Worm (Caenorhabditis elegans) whole organism, L1 larva: ENCODE results near the gene F49F1.7.
A peak's percentile ranks its signal among the peaks of the same experiment; 100 is the strongest.

ENCODE experiments used
- C34B4.2 ChIP-seq: sonication (generic microtip); optimal IDR thresholded peaks from 2 replicates; lab custom pipeline; 2017; ENCODE audit warnings: mild to moderate bottlenecking, missing genetic modification characterization, missing compliant biosample characterization
- F16B12.6 ChIP-seq: fragments of 150-350 bp; optimal IDR thresholded peaks from 2 replicates; lab custom pipeline; 2014; ENCODE audit warnings: missing biosample characterization, missing genetic modification characterization
- aha-1 ChIP-seq: fragments of 150-350 bp; optimal IDR thresholded peaks from 2 replicates; lab custom pipeline; 2014; ENCODE audit warnings: missing biosample characterization, missing genetic modification characterization
- alr-1 ChIP-seq: fragments of 200-800 bp; sonication (Bioruptor generic); optimal IDR thresholded peaks from 2 replicates; lab custom pipeline; 2018; ENCODE audit warnings: borderline replicate concordance, mild to moderate bottlenecking, missing genetic modification characterization, missing compliant biosample characterization
- ama-1 ChIP-seq: fragments of 150-350 bp; optimal IDR thresholded peaks from 2 replicates; lab custom pipeline; 2014
- blmp-1 ChIP-seq: fragments of 150-350 bp; optimal IDR thresholded peaks from 2 replicates; lab custom pipeline; 2014; ENCODE audit warnings: missing biosample characterization, missing genetic modification characterization
- ceh-63 ChIP-seq: fragments of 200-800 bp; sonication (Bioruptor generic); optimal IDR thresholded peaks from 2 replicates; lab custom pipeline; 2018; ENCODE audit warnings: mild to moderate bottlenecking, missing genetic modification characterization, missing compliant biosample characterization
- ceh-82 ChIP-seq, 3 experiments: fragments of 150-350 bp in 1 of 3; sonication (generic microtip) in 2 of 3; optimal IDR thresholded peaks; 2 replicates each; lab custom pipeline; 2014 to 2017; ENCODE audit warnings: missing biosample characterization in 3 of 3, missing genetic modification characterization in 3 of 3
- ceh-88 ChIP-seq: fragments of 200-800 bp; sonication (Bioruptor generic); IDR thresholded peaks from 2 replicates; pipeline ENCODE4 v1.3.6; 2022; ENCODE audit warnings: missing genetic modification characterization, missing compliant biosample characterization
- ceh-90 ChIP-seq: sonication (generic microtip); optimal IDR thresholded peaks from 2 replicates; lab custom pipeline; 2016; ENCODE audit warnings: missing genetic modification characterization, missing compliant biosample characterization
- egl-27 ChIP-seq, 2 experiments: fragments of 150-350 bp in 1 of 2; sonication (generic microtip); optimal IDR thresholded peaks; 3 replicates each; lab custom pipeline; 2017 to 2018; ENCODE audit warnings: missing biosample characterization in 2 of 2, missing genetic modification characterization in 2 of 2, missing genetic modification reagents in 2 of 2
- elt-2 ChIP-seq: sonication (generic microtip); optimal IDR thresholded peaks from 2 replicates; lab custom pipeline; 2016; ENCODE audit warnings: missing genetic modification characterization, mild to moderate bottlenecking, inconsistent platforms, missing compliant biosample characterization, missing genetic modification reagents
- elt-3 ChIP-seq, 6 experiments: fragments of 150-350 bp in 1 of 6; sonication (generic microtip); optimal IDR thresholded peaks; 2 replicates each; lab custom pipeline; 2017 to 2018; ENCODE audit warnings: missing biosample characterization in 6 of 6, missing genetic modification characterization in 6 of 6, inconsistent platforms in 1 of 6
- ets-5 ChIP-seq: fragments of 200-800 bp; sonication (Bioruptor generic); IDR thresholded peaks from 2 replicates; pipeline ENCODE4 v1.3.6; 2022; ENCODE audit warnings: missing genetic modification characterization, missing compliant biosample characterization
- fkh-10 ChIP-seq: sonication (generic microtip); optimal IDR thresholded peaks from 2 replicates; lab custom pipeline; 2017; ENCODE audit warnings: missing biosample characterization, missing genetic modification reagents, missing genetic modification characterization
- fkh-4 ChIP-seq: sonication (generic microtip); optimal IDR thresholded peaks from 2 replicates; lab custom pipeline; 2016; ENCODE audit warnings: missing compliant biosample characterization, missing genetic modification characterization, borderline replicate concordance
- hlh-17 ChIP-seq: fragments of 200-800 bp; sonication (Bioruptor generic); optimal IDR thresholded peaks from 2 replicates; lab custom pipeline; 2018; ENCODE audit warnings: missing genetic modification characterization, mild to moderate bottlenecking, missing compliant biosample characterization, moderate library complexity, borderline replicate concordance
- isw-1 ChIP-seq: fragments of 200-800 bp; sonication (Bioruptor generic); IDR thresholded peaks from 2 replicates; pipeline ENCODE4 v1.3.6; 2022; ENCODE audit warnings: missing genetic modification characterization, missing compliant biosample characterization
- jun-1 ChIP-seq: fragments of 150-350 bp; optimal IDR thresholded peaks from 2 replicates; lab custom pipeline; 2014; ENCODE audit warnings: missing biosample characterization, missing genetic modification reagents, missing genetic modification characterization
- lin-14 ChIP-seq: fragments of 200-800 bp; sonication (Bioruptor generic); optimal IDR thresholded peaks from 2 replicates; lab custom pipeline; 2018; ENCODE audit warnings: mild to moderate bottlenecking, missing genetic modification characterization, moderate library complexity, missing compliant biosample characterization
- lin-15B ChIP-seq: fragments of 150-350 bp; sonication (generic microtip); optimal IDR thresholded peaks from 3 replicates; lab custom pipeline; 2014; ENCODE audit warnings: missing biosample characterization, missing genetic modification characterization
- lin-35 ChIP-seq, 2 experiments: fragments of 150-350 bp; optimal IDR thresholded peaks; 2 replicates each; lab custom pipeline; 2014; ENCODE audit warnings: missing biosample characterization in 2 of 2, missing genetic modification characterization in 2 of 2, missing genetic modification reagents in 2 of 2
- lsy-2 ChIP-seq, 2 experiments: fragments of 150-350 bp; optimal IDR thresholded peaks; 2 replicates each; lab custom pipeline; 2014; ENCODE audit warnings: missing biosample characterization in 2 of 2, missing genetic modification characterization in 2 of 2
- mab-9 ChIP-seq: fragments of 200-800 bp; sonication (Bioruptor generic); IDR thresholded peaks from 2 replicates; pipeline ENCODE4 v1.3.6; 2022; ENCODE audit warnings: missing genetic modification reagents, missing genetic modification characterization, missing compliant biosample characterization
- mef-2 ChIP-seq: fragments of 150-350 bp; optimal IDR thresholded peaks from 2 replicates; lab custom pipeline; 2014; ENCODE audit warnings: missing biosample characterization, missing genetic modification characterization
- mep-1 ChIP-seq: fragments of 150-350 bp; optimal IDR thresholded peaks from 2 replicates; lab custom pipeline; 2014; ENCODE audit warnings: missing biosample characterization, missing genetic modification characterization
- nhr-11 ChIP-seq: fragments of 150-350 bp; optimal IDR thresholded peaks from 2 replicates; lab custom pipeline; 2014; ENCODE audit warnings: missing biosample characterization, missing genetic modification characterization
- nhr-47 ChIP-seq: sonication (generic microtip); optimal IDR thresholded peaks from 2 replicates; lab custom pipeline; 2016; ENCODE audit warnings: mild to moderate bottlenecking, missing genetic modification characterization, moderate library complexity, missing compliant biosample characterization
- nhr-71 ChIP-seq: sonication (generic microtip); optimal IDR thresholded peaks from 2 replicates; lab custom pipeline; 2016; ENCODE audit warnings: mild to moderate bottlenecking, missing genetic modification characterization, moderate library complexity, missing compliant biosample characterization
- pag-3 ChIP-seq: sonication (generic microtip); optimal IDR thresholded peaks from 2 replicates; lab custom pipeline; 2017; ENCODE audit warnings: missing genetic modification characterization, mild to moderate bottlenecking, missing compliant biosample characterization, antibody characterized with exemption, borderline replicate concordance; ENCODE audit not compliant: insufficient read depth
- pqm-1 ChIP-seq: sonication (generic microtip); optimal IDR thresholded peaks from 3 replicates; lab custom pipeline; 2017; ENCODE audit warnings: missing biosample characterization, missing genetic modification characterization
- skn-1 ChIP-seq: fragments of 150-350 bp; optimal IDR thresholded peaks from 2 replicates; lab custom pipeline; 2014; ENCODE audit warnings: missing biosample characterization, missing genetic modification characterization
- snpc-4 ChIP-seq: fragments of 150-350 bp; optimal IDR thresholded peaks from 2 replicates; lab custom pipeline; 2014; ENCODE audit warnings: missing biosample characterization, missing genetic modification characterization
- snu-23 ChIP-seq: sonication (generic microtip); optimal IDR thresholded peaks from 2 replicates; lab custom pipeline; 2016; ENCODE audit warnings: missing genetic modification characterization, missing compliant biosample characterization
- sup-37 ChIP-seq: fragments of 200-800 bp; sonication (Bioruptor generic); optimal IDR thresholded peaks from 2 replicates; lab custom pipeline; 2018; ENCODE audit warnings: mild to moderate bottlenecking, missing genetic modification characterization, missing compliant biosample characterization
- swsn-7 ChIP-seq: sonication (generic microtip); optimal IDR thresholded peaks from 2 replicates; lab custom pipeline; 2016; ENCODE audit warnings: missing genetic modification characterization, missing compliant biosample characterization
- unc-130 ChIP-seq: fragments of 150-350 bp; optimal IDR thresholded peaks from 2 replicates; lab custom pipeline; 2017; ENCODE audit warnings: missing biosample characterization, missing genetic modification characterization, inconsistent platforms
- unc-62 ChIP-seq: fragments of 150-350 bp; optimal IDR thresholded peaks from 2 replicates; lab custom pipeline; 2014; ENCODE audit warnings: missing biosample characterization, missing genetic modification reagents, missing genetic modification characterization
- unc-98 ChIP-seq: fragments of 200-800 bp; sonication (Bioruptor generic); IDR thresholded peaks from 2 replicates; pipeline ENCODE4 v1.3.6; 2022; ENCODE audit warnings: missing genetic modification characterization, missing compliant biosample characterization
- xbp-1 ChIP-seq: sonication (generic microtip); optimal IDR thresholded peaks from 2 replicates; lab custom pipeline; 2016; ENCODE audit warnings: missing genetic modification characterization, missing compliant biosample characterization
- zag-1 ChIP-seq: fragments of 150-350 bp; optimal IDR thresholded peaks from 2 replicates; lab custom pipeline; 2014; ENCODE audit warnings: missing biosample characterization, missing genetic modification characterization
- zip-4 ChIP-seq: fragments of 200-800 bp; sonication (Bioruptor generic); optimal IDR thresholded peaks from 2 replicates; lab custom pipeline; 2018; ENCODE audit warnings: mild to moderate bottlenecking, missing genetic modification characterization, moderate library complexity, missing compliant biosample characterization
- ztf-11 ChIP-seq, 2 experiments: sonication (generic microtip); optimal IDR thresholded peaks; 2 replicates each; lab custom pipeline; 2016 to 2017; ENCODE audit warnings: missing genetic modification characterization in 2 of 2, missing biosample characterization in 1 of 2, missing compliant biosample characterization in 1 of 2
- ztf-4 ChIP-seq: fragments of 150-350 bp; optimal IDR thresholded peaks from 2 replicates; lab custom pipeline; 2014; ENCODE audit warnings: missing biosample characterization, missing genetic modification characterization

F49F1.7 gene

DNA sequence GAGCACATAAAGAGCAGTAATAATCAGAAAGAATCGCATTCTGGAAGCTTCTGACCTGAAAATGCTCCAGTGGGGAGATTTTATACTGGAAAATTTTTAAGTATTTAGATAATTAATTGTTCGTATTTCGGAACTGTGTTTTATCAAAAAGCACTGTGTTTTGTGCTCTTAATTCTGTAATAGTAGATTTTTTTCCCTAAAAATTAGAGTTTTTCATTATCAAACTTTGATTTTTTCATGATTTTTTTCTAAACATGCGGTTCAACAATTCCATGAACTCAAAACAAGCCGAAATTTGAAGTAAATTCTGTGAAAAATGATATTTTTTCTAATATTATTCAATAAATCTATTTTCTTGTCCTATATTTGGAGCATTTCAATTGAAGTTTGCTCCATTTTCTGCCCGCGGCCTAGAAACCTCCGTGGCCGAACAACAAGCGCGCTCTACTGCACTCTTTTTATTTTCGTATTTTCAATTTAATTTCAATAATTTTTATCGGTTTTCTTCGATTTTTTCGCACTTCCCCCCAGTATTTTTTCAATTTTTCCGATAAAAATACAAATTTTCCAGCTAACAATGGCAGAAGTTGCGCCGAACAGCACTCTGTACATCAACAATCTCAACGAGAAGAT, 46.1 kb upstream of the F49F1.7 start, which contains the start of the genes K08D10.13 and rnp-2 (continued):
- TF ChIP-seq ztf-11 (tag; optimal IDR thresholded peaks at IDR 0.05; lab: Kevin White, UChicago) = peak in 1 of 2 experiments; percentile 59
- TF ChIP-seq zag-1 = no peak
- TF ChIP-seq isw-1 (GFP tag; lab: Robert Waterston, UW) = peak; percentile 29
- peak; percentile 73 for TF ChIP-seq lin-15B (tag; lab: Kevin White, UChicago)
- peak; percentile 69 for TF ChIP-seq nhr-71 (tag; lab: Kevin White, UChicago)
- peak; percentile 52 for TF ChIP-seq F16B12.6
- TF ChIP-seq lsy-2 (tag; optimal IDR thresholded peaks at IDR 0.05; lab: Kevin White, UChicago) = peak; percentile 76 to 79
- peak; percentile 60 for TF ChIP-seq lin-14
- peak; percentile 21 for TF ChIP-seq fkh-4 (tag; lab: Kevin White, UChicago)
- TF ChIP-seq snu-23 (GFP tag; lab: Kevin White, UChicago) = no peak
- peak; percentile 1 for TF ChIP-seq fkh-10
- TF ChIP-seq ceh-90 (tag; lab: Kevin White, UChicago) = peak; percentile 79
- TF ChIP-seq elt-3 (tag; optimal IDR thresholded peaks at IDR 0.05; lab: Kevin White, UChicago) = no peak
- TF ChIP-seq snpc-4 (tag; lab: Kevin White, UChicago) = peak; percentile 28

DNA sequence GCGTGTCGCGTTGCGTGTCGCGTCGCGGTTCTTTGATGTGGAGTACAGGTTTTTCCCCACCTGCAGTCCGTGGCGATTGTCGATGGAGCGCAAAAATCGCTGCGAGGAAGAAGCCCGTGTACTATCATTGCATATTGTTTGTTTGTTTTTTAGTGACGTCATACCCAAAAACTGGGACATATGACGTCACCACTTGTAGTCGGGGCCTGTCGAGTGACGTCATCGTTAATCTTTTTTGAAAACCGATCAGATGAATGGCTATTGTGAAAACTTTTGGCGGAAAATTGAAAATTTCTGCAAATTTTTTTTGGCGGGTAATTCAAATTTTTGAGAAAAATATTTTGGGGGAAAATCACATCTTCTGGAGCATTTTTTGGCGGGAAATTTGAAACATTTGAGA, 41.7 kb upstream of the F49F1.7 start:
- no peak for TF ChIP-seq elt-2
- TF ChIP-seq hlh-17 (GFP tag; lab: Kevin White, UChicago) = no peak

DNA sequence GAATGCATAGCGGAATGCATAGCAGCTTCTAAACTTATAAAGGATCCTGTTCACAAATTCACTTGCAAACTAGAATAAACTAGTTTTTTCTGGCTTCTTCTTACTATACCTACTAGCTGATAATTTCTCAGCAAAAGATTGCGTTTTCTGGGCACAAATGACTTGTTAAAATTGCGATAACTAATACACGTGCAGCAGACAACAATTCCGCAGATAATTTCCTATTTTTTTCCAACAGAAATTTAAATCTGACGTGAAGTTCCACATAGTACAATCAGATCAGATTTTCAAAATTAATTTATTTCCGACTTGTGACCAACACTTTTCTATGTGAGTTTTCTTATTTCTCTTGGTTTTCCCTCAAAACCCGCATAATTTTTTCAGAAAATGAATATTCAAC, 38.8 kb upstream of the F49F1.7 start, which contains the start of gene scrm-8:
Gene scrm-8, plus strand, starts transcription at position 301 of the 400 bp plus-strand sequence.
- TF ChIP-seq C34B4.2 (tag; lab: Kevin White, UChicago) (no peak), snpc-4 (tag; lab: Kevin White, UChicago) (no peak), swsn-7 (tag; lab: Kevin White, UChicago) (no peak), jun-1 (tag; lab: Kevin White, UChicago) (no peak), unc-98 (GFP tag; lab: Robert Waterston, UW) (no peak), sup-37 (GFP tag; lab: Kevin White, UChicago) (no peak), hlh-17 (GFP tag; lab: Kevin White, UChicago) (no peak), alr-1 (tag; lab: Kevin White, UChicago) (no peak), pag-3 (tag; lab: Kevin White, UChicago) (no peak), unc-62 (no peak), xbp-1 (tag; lab: Kevin White, UChicago) (no peak), blmp-1 (tag; lab: Kevin White, UChicago) (no peak), unc-130 (tag; lab: Kevin White, UChicago) (no peak), fkh-10 (no peak), mab-9 (GFP tag; lab: Robert Waterston, UW) (no peak), zip-4 (GFP tag; lab: Kevin White, UChicago) (no peak), ama-1 (lab: Kevin White, UChicago) (no peak), ztf-4 (no peak)

DNA sequence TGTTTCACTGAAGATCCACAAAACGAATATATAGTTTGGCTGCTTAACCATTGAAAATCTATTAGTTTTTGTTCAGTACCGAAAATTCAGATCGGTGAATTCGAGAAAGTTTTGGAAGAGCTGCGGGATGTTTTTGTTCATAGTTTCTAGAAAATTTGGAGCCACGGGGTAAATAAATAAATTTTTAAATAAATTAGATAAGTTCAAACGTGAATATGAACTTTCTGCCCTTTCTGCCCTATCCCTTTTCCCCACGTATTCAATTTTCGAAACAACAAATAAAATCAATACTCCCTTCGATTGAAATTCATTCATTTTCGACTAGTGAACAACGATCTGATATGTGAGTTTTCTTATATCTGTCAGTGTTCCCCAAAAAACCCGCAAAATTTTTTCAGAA, 36.6 kb upstream of the F49F1.7 start, which contains the start of gene scrm-5:
Gene scrm-5, plus strand, starts transcription at position 301 of the 400 bp plus-strand sequence.
- TF ChIP-seq pqm-1 (no peak), lin-35 (GFP tag; optimal IDR thresholded peaks at IDR 0.05; lab: Kevin White, UChicago) (no peak), fkh-4 (tag; lab: Kevin White, UChicago) (no peak), ztf-11 (tag; optimal IDR thresholded peaks at IDR 0.05; lab: Kevin White, UChicago) (no peak), mef-2 (no peak), mep-1 (tag; lab: Kevin White, UChicago) (no peak), ceh-63 (GFP tag; lab: Kevin White, UChicago) (no peak), nhr-11 (tag; lab: Kevin White, UChicago) (no peak), ceh-82 (tag; optimal IDR thresholded peaks at IDR 0.05; lab: Kevin White, UChicago) (no peak), lin-14 (no peak), egl-27 (tag; optimal IDR thresholded peaks at IDR 0.05; lab: Kevin White, UChicago) (no peak), ama-1 (lab: Kevin White, UChicago) (no peak), F16B12.6 (no peak), skn-1 (no peak), nhr-47 (no peak), ets-5 (GFP tag; lab: Robert Waterston, UW) (no peak), alr-1 (tag; lab: Kevin White, UChicago) (no peak), aha-1 (no peak), ceh-88 (GFP tag; lab: Robert Waterston, UW) (no peak)
